Worm (Caenorhabditis elegans) whole organism, L2 larva: ENCODE data around the gene ipla-3.

ENCODE experiments used
- C34F6.9 ChIP-seq: fragments of 150-350 bp; optimal IDR thresholded peaks from 2 replicates; lab custom pipeline; 2014; ENCODE audit warnings: missing biosample characterization, missing genetic modification characterization
- F13H6.1 ChIP-seq: sonication (generic microtip); optimal IDR thresholded peaks from 2 replicates; lab custom pipeline; 2016; ENCODE audit warnings: missing genetic modification characterization, missing compliant biosample characterization
- R02D3.7 ChIP-seq: fragments of 150-350 bp; optimal IDR thresholded peaks from 2 replicates; lab custom pipeline; 2014; ENCODE audit warnings: missing biosample characterization, missing genetic modification characterization
- Y55F3AM.14 ChIP-seq: fragments of 200-800 bp; sonication (Bioruptor generic); optimal IDR thresholded peaks from 2 replicates; lab custom pipeline; 2018; ENCODE audit warnings: mild to moderate bottlenecking, missing genetic modification characterization, missing compliant biosample characterization
- ZK546.5 ChIP-seq: sonication (generic microtip); optimal IDR thresholded peaks from 2 replicates; lab custom pipeline; 2017; ENCODE audit warnings: missing biosample characterization, missing genetic modification characterization
- alr-1 ChIP-seq: fragments of 150-350 bp; optimal IDR thresholded peaks from 2 replicates; lab custom pipeline; 2014; ENCODE audit warnings: missing biosample characterization, missing genetic modification characterization
- blmp-1 ChIP-seq: sonication (generic microtip); optimal IDR thresholded peaks from 2 replicates; lab custom pipeline; 2017; ENCODE audit warnings: missing genetic modification characterization, mild to moderate bottlenecking, missing compliant biosample characterization, antibody characterized with exemption, moderate library complexity; ENCODE audit not compliant: insufficient read depth
- ceh-82 ChIP-seq: fragments of 150-350 bp; optimal IDR thresholded peaks from 2 replicates; lab custom pipeline; 2014; ENCODE audit warnings: missing biosample characterization, missing genetic modification characterization
- crh-2 ChIP-seq: sonication (generic microtip); optimal IDR thresholded peaks from 2 replicates; lab custom pipeline; 2017; ENCODE audit warnings: missing biosample characterization, missing genetic modification characterization
- dmd-4 ChIP-seq: sonication (generic microtip); optimal IDR thresholded peaks from 2 replicates; lab custom pipeline; 2017; ENCODE audit warnings: missing biosample characterization, missing genetic modification characterization
- egl-27 ChIP-seq: sonication (generic microtip); optimal IDR thresholded peaks from 3 replicates; lab custom pipeline; 2017; ENCODE audit warnings: missing biosample characterization, missing genetic modification reagents, missing genetic modification characterization
- elt-1 ChIP-seq: fragments of 150-350 bp; optimal IDR thresholded peaks from 2 replicates; lab custom pipeline; 2014; ENCODE audit warnings: missing biosample characterization, missing genetic modification characterization
- elt-3 ChIP-seq: sonication (generic microtip); optimal IDR thresholded peaks from 2 replicates; lab custom pipeline; 2017; ENCODE audit warnings: missing biosample characterization, missing genetic modification characterization
- fos-1 ChIP-seq: fragments of 150-350 bp; optimal IDR thresholded peaks from 2 replicates; lab custom pipeline; 2014; ENCODE audit warnings: missing biosample characterization, missing genetic modification characterization
- lin-13 ChIP-seq: fragments of 150-350 bp; optimal IDR thresholded peaks from 2 replicates; lab custom pipeline; 2014; ENCODE audit warnings: missing biosample characterization, missing genetic modification reagents, missing genetic modification characterization
- lin-39 ChIP-seq: fragments of 150-350 bp; optimal IDR thresholded peaks from 2 replicates; lab custom pipeline; 2014; ENCODE audit warnings: missing biosample characterization, missing genetic modification reagents, missing genetic modification characterization
- lsy-2 ChIP-seq, 2 experiments: fragments of 150-350 bp in 1 of 2; sonication (generic microtip) in 1 of 2; optimal IDR thresholded peaks; 2 replicates each; lab custom pipeline; 2014 to 2017; ENCODE audit warnings: missing biosample characterization in 2 of 2, missing genetic modification characterization in 2 of 2
- mab-5 ChIP-seq: fragments of 150-350 bp; optimal IDR thresholded peaks from 2 replicates; lab custom pipeline; 2014; ENCODE audit warnings: missing biosample characterization, missing genetic modification characterization
- mbf-1 ChIP-seq: sonication (generic microtip); optimal IDR thresholded peaks from 2 replicates; lab custom pipeline; 2017; ENCODE audit warnings: missing biosample characterization, missing genetic modification characterization
- mdl-1 ChIP-seq, 2 experiments: fragments of 150-350 bp in 1 of 2; sonication (generic microtip) in 1 of 2; optimal IDR thresholded peaks; 2 replicates each; lab custom pipeline; 2017; ENCODE audit warnings: missing biosample characterization in 2 of 2, missing genetic modification characterization in 2 of 2
- nhr-10 ChIP-seq: sonication (generic microtip); optimal IDR thresholded peaks from 2 replicates; lab custom pipeline; 2017; ENCODE audit warnings: missing biosample characterization, missing genetic modification characterization
- nhr-21 ChIP-seq: fragments of 150-350 bp; optimal IDR thresholded peaks from 2 replicates; lab custom pipeline; 2014; ENCODE audit warnings: missing biosample characterization, missing genetic modification characterization
- nhr-23 ChIP-seq: fragments of 150-350 bp; optimal IDR thresholded peaks from 2 replicates; lab custom pipeline; 2014; ENCODE audit warnings: missing biosample characterization, missing genetic modification reagents, missing genetic modification characterization
- nhr-237 ChIP-seq: fragments of 150-350 bp; optimal IDR thresholded peaks from 2 replicates; lab custom pipeline; 2014; ENCODE audit warnings: missing biosample characterization, missing genetic modification characterization
- nhr-25 ChIP-seq: fragments of 150-350 bp; sonication (generic microtip); optimal IDR thresholded peaks from 3 replicates; lab custom pipeline; 2014; ENCODE audit warnings: missing biosample characterization, missing genetic modification characterization
- nhr-77 ChIP-seq: fragments of 150-350 bp; optimal IDR thresholded peaks from 2 replicates; lab custom pipeline; 2014; ENCODE audit warnings: missing biosample characterization, missing genetic modification characterization
- peb-1 ChIP-seq: fragments of 150-350 bp; optimal IDR thresholded peaks from 2 replicates; lab custom pipeline; 2014; ENCODE audit warnings: missing biosample characterization, missing genetic modification characterization
- skn-1 ChIP-seq: sonication (generic microtip); optimal IDR thresholded peaks from 2 replicates; lab custom pipeline; 2017; ENCODE audit warnings: missing biosample characterization, missing genetic modification characterization
- sma-3 ChIP-seq: sonication (generic microtip); optimal IDR thresholded peaks from 2 replicates; lab custom pipeline; 2016; ENCODE audit warnings: missing genetic modification reagents, missing genetic modification characterization, missing compliant biosample characterization
- snpc-4 ChIP-seq: fragments of 150-350 bp; optimal IDR thresholded peaks from 2 replicates; lab custom pipeline; 2014; ENCODE audit warnings: missing biosample characterization, missing genetic modification characterization
- unc-39 ChIP-seq: fragments of 150-350 bp; optimal IDR thresholded peaks from 2 replicates; lab custom pipeline; 2014; ENCODE audit warnings: missing biosample characterization, missing genetic modification characterization
- unc-55 ChIP-seq: fragments of 150-350 bp; sonication (generic microtip); optimal IDR thresholded peaks from 3 replicates; lab custom pipeline; 2014; ENCODE audit warnings: missing biosample characterization, missing genetic modification reagents, missing genetic modification characterization
- ztf-1 ChIP-seq: fragments of 200-800 bp; sonication (Bioruptor generic); conservative IDR thresholded peaks from 2 replicates; pipeline ENCODE4 v1.3.6; 2022; ENCODE audit warnings: missing genetic modification characterization, missing compliant biosample characterization
- ztf-11 ChIP-seq: sonication (generic microtip); optimal IDR thresholded peaks from 2 replicates; lab custom pipeline; 2017; ENCODE audit warnings: missing biosample characterization, missing genetic modification characterization
- ztf-4 ChIP-seq: fragments of 150-350 bp; optimal IDR thresholded peaks from 2 replicates; lab custom pipeline; 2014; ENCODE audit warnings: missing biosample characterization, missing genetic modification characterization

Gene ipla-3

DNA sequence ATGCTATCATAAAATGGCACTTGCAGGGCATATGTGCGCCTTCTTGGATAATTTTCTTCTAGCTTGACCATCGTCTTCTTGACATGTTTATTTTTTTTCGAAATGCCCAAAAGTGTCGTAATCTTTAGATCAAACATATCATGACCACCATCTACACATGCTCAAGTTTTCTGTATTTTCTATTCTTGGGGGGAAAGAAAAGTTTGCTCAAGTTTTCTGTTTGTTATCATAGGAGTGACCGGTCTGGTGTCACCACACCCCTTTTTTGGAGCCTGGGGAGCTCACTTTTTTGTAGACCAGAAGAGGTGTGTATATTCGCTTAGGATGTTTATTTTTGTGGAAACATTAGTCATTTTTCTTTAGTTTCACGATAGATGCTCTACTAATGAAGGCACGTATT is 43.7 kb downstream of the ipla-3 start, which contains the start of gene klf-2:
Gene klf-2 (plus strand): TSS at position 301 of the 400 bp plus-strand sequence.
- TF ChIP-seq nhr-10 (tag; lab: Kevin White, UChicago) (no peak), ztf-11 (tag; lab: Kevin White, UChicago) (no peak), sma-3 (GFP tag; lab: Kevin White, UChicago) (no peak), skn-1 (tag; lab: Kevin White, UChicago) (no peak)

DNA sequence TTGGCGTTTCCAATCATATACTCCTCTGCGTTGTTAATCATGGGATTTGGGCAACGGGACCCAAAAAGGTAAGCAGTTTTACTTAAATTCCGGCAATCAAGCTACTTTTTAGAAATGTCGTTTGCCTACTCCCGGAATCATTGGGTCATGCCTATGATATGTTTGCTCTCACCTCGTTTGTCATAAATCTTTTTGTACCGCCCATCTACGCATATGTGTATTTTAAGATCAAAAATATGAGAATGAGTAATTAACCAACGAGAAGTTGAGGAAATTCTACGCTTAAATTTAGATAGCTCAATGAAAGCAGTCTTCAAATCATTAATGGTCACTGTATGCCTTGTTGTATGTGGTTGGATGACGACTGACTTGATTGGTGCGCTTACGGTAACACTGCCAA is 46.8 kb downstream of the ipla-3 start:
- TF ChIP-seq lin-39 (tag; lab: Kevin White, UChicago), result no peak
- TF ChIP-seq peb-1 (tag; lab: Kevin White, UChicago), result no peak
- no peak for TF ChIP-seq Y55F3AM.14 (GFP tag; lab: Kevin White, UChicago)
- no peak for TF ChIP-seq ZK546.5 (tag; lab: Kevin White, UChicago)
- TF ChIP-seq lsy-2 (tag; optimal IDR thresholded peaks at IDR 0.05; lab: Kevin White, UChicago), result no peak
- TF ChIP-seq nhr-21 (tag; lab: Kevin White, UChicago), result no peak
- TF ChIP-seq R02D3.7 (tag; lab: Kevin White, UChicago), result no peak
- no peak for TF ChIP-seq ztf-4 (tag; lab: Kevin White, UChicago)

DNA sequence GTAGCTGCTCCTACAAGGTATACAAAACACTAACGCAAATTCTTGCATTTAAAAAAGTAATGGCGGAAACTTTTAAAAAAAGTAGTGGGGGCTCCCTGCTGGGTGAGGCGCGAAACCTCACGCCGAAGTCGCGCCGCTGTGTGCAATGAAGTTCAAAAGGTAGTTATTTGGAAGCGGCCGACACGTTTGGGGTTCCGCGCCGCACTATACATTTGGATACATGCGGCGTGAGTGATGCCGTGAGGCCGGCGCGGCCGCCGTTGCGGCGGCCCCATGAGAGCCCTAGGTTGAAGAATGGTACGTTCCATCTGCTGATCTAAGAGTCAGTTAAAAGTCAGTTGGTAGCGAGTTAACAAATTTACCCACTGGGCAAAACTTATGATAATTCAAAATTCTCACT is 47.2 kb downstream of the ipla-3 start:
- TF ChIP-seq unc-55 (GFP tag; lab: Kevin White, UChicago) (no peak), snpc-4 (tag; lab: Kevin White, UChicago) (peak; percentile 75), ztf-11 (tag; lab: Kevin White, UChicago) (no peak), lin-13 (GFP tag; lab: Kevin White, UChicago) (no peak), alr-1 (tag; lab: Kevin White, UChicago) (no peak), crh-2 (tag; lab: Kevin White, UChicago) (no peak)
- TF ChIP-seq, all 48 proteins: peak for 1

DNA sequence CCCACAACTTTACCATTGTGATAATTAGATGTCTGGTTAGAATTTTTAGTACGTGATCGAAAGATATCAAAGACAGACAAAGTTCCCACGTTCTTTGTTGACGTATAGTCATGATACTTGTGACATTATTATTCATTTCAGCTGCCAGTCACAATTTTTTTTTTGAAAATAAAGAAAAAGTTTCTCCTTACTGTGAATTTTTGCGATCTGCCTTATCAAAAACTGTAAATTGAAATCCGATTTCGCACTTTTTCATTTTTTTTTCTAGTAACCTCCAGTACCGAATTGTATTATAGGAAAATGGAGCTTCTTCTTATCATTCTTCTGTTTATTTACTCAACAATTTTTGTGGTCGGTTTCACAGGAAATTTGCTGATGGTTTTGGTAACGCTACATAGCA is 48.0 kb downstream of the ipla-3 start, which contains the start of gene srsx-35:
Gene srsx-35 (plus strand): TSS at position 301 of the 400 bp plus-strand sequence.
- TF ChIP-seq nhr-237 (tag; lab: Kevin White, UChicago), result no peak
- no peak for TF ChIP-seq ceh-82
- TF ChIP-seq ztf-4 (tag; lab: Kevin White, UChicago), result no peak
- TF ChIP-seq mab-5, result no peak
- TF ChIP-seq nhr-10 (tag; lab: Kevin White, UChicago), result no peak
- TF ChIP-seq crh-2 (tag; lab: Kevin White, UChicago), result no peak
- TF ChIP-seq sma-3 (GFP tag; lab: Kevin White, UChicago), result no peak
- no peak for TF ChIP-seq C34F6.9 (tag; lab: Kevin White, UChicago)
- no peak for TF ChIP-seq ztf-1 (GFP tag; lab: Robert Waterston, UW)
- no peak for TF ChIP-seq ztf-11 (tag; lab: Kevin White, UChicago)
- TF ChIP-seq mbf-1 (tag; lab: Kevin White, UChicago), result no peak
- TF ChIP-seq F13H6.1 (tag; lab: Kevin White, UChicago), result no peak
- TF ChIP-seq lsy-2 (tag; optimal IDR thresholded peaks at IDR 0.05; lab: Kevin White, UChicago), result no peak
- TF ChIP-seq snpc-4 (tag; lab: Kevin White, UChicago), result no peak
- TF ChIP-seq unc-39 (tag; lab: Kevin White, UChicago), result no peak

DNA sequence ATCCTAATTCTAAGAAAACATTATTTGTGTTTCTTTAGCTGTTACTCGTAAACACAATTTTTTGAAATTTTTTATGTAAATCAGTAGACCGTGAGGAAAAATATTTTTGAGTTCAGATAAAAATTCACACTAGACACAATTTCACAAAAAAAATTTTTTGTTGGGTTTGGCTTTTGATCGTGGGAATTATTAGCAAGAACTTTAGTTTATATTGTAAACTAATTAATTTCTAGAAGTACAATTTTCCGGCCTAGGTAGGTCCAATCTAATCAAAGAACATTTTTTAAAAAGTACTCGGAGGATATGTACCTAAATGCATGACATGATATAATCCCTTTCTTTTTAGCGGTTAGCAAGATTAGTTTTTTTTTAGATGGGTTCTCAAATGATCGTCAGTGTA is 48.9 kb downstream of the ipla-3 start:
- TF ChIP-seq alr-1 (tag; lab: Kevin White, UChicago) (no peak), dmd-4 (no peak), blmp-1 (tag; lab: Kevin White, UChicago) (no peak), elt-1 (tag; lab: Kevin White, UChicago) (no peak), skn-1 (tag; lab: Kevin White, UChicago) (no peak)
- TF ChIP-seq, all 48 proteins: peak for 0

DNA sequence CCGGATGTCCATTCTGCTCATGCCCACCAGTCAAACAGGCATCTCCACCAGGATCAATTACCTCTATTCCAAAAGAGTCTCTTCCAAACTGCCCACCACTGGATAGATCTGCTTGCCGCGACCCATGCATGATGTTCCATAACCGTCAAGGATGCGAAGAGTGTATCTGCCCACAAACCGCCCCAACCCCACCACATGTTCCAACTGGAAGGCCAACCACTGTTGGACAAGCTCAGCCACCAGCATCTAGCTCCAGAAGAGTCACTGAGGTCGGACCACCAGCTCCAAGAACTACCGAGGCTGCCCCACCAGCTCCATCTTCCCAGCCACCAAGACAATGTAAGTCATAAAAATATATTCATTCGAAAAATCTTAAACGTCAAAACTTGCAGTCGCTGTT is 58.4 kb downstream of the ipla-3 start:
- TF ChIP-seq R02D3.7 (tag; lab: Kevin White, UChicago) (no peak), lin-13 (GFP tag; lab: Kevin White, UChicago) (no peak), unc-55 (GFP tag; lab: Kevin White, UChicago) (no peak), mab-5 (no peak), ZK546.5 (tag; lab: Kevin White, UChicago) (no peak), mdl-1 (tag; optimal IDR thresholded peaks at IDR 0.05; lab: Kevin White, UChicago) (no peak), egl-27 (tag; lab: Kevin White, UChicago) (no peak), sma-3 (GFP tag; lab: Kevin White, UChicago) (no peak), nhr-23 (tag; lab: Kevin White, UChicago) (no peak), lsy-2 (tag; optimal IDR thresholded peaks at IDR 0.05; lab: Kevin White, UChicago) (no peak), nhr-25 (tag; lab: Kevin White, UChicago) (no peak), nhr-77 (tag; lab: Kevin White, UChicago) (no peak), elt-3 (tag; lab: Kevin White, UChicago) (no peak), lin-39 (tag; lab: Kevin White, UChicago) (no peak), fos-1 (tag; lab: Kevin White, UChicago) (no peak), dmd-4 (no peak), peb-1 (tag; lab: Kevin White, UChicago) (no peak), nhr-237 (tag; lab: Kevin White, UChicago) (no peak)
